Fruit fly (Drosophila melanogaster): Measurements from ENCODE around the gene ru.

- no peak for TF ChIP-seq Sin3A (optimal IDR thresholded peaks at IDR 0.05)
- TF ChIP-seq psq (optimal IDR thresholded peaks at IDR 0.05), result no peak
Observed at dm6 chr3L:1431489-1432053, 61.1 kb downstream of the ru start.

Data from Kc167 (cell line).